Worm (Caenorhabditis elegans): Measurements from ENCODE around the gene C06E1.1.

The C06E1.1 gene

ce11 chrIII:8625125-8625524, 19.5 kb downstream of the C06E1.1 start:
- no peak for TF ChIP-seq Y95B8A.8 (GFP tag; IDR thresholded peaks at IDR 0.05)
- no peak for TF ChIP-seq attf-5 (GFP tag; optimal IDR thresholded peaks at IDR 0.05)
- no peak for TF ChIP-seq unc-130 (GFP tag; optimal IDR thresholded peaks at IDR 0.05)
- TF ChIP-seq bed-2 (GFP tag; IDR thresholded peaks at IDR 0.05) = no peak
- TF ChIP-seq snpc-1.1 (tag; optimal IDR thresholded peaks at IDR 0.05; ENCODE audit: insufficient read depth) = no peak
- TF ChIP-seq T07F8.4 (tag; optimal IDR thresholded peaks at IDR 0.05) = no peak
- no peak for TF ChIP-seq Y56A3A.18 (GFP tag; IDR thresholded peaks at IDR 0.05)
- no peak for TF ChIP-seq F52B5.7 (tag; optimal IDR thresholded peaks at IDR 0.05)
- no peak for TF ChIP-seq attf-3 (GFP tag; conservative IDR thresholded peaks at IDR 0.05)
- no peak for TF ChIP-seq dpff-1 (tag; optimal IDR thresholded peaks at IDR 0.05)
- TF ChIP-seq ztf-3 (GFP tag; optimal IDR thresholded peaks at IDR 0.05) = no peak
- no peak for TF ChIP-seq F57A8.1 (GFP tag; optimal IDR thresholded peaks at IDR 0.05)

- TF ChIP-seq lin-35 (GFP tag; optimal IDR thresholded peaks at IDR 0.05) (peak in 1 of 3 experiments; percentile 65), ZK185.1 (tag; optimal IDR thresholded peaks at IDR 0.05; ENCODE audit: poor library complexity, severe bottlenecking) (no peak), snpc-4 (GFP tag; optimal IDR thresholded peaks at IDR 0.05) (no peak), snpc-4 (tag; optimal IDR thresholded peaks at IDR 0.05) (no peak), B0035.1 (tag; optimal IDR thresholded peaks at IDR 0.05) (no peak), pha-4 (tag; optimal IDR thresholded peaks at IDR 0.05) (no peak), Y53F4B.3 (GFP tag; IDR thresholded peaks at IDR 0.05) (no peak), dox-1 (GFP tag; IDR thresholded peaks at IDR 0.05) (peak; percentile 74), C17E4.6 (GFP tag; IDR thresholded peaks at IDR 0.05) (no peak), tlf-1 (GFP tag; optimal IDR thresholded peaks at IDR 0.05) (no peak), efl-1 (GFP tag; optimal IDR thresholded peaks at IDR 0.05) (peak; percentile 89), snpc-3.4 (tag; optimal IDR thresholded peaks at IDR 0.05) (peak; percentile 63), ztf-25 (GFP tag; IDR thresholded peaks at IDR 0.05) (no peak), ekl-4 (GFP tag; IDR thresholded peaks at IDR 0.05) (0 out of 2 replicates have a peak, but pooled peaks have one; percentile 16), die-1 (tag; optimal IDR thresholded peaks at IDR 0.05) (no peak), ccch-3 (GFP tag; optimal IDR thresholded peaks at IDR 0.05) (no peak), ztf-3 (GFP tag; optimal IDR thresholded peaks at IDR 0.05) (no peak), unc-130 (GFP tag; optimal IDR thresholded peaks at IDR 0.05) (no peak), dpl-1 (GFP tag; optimal IDR thresholded peaks at IDR 0.05) (peak; percentile 60), nhr-80 (tag; optimal IDR thresholded peaks at IDR 0.05) (no peak), lin-40 (tag; optimal IDR thresholded peaks at IDR 0.05) (no peak), aptf-3 (GFP tag; IDR thresholded peaks at IDR 0.05) (no peak), ceh-91 (GFP tag; IDR thresholded peaks at IDR 0.05) (peak; percentile 74), madf-6 (GFP tag; IDR thresholded peaks at IDR 0.05) (peak; percentile 95), C06A6.2 (GFP tag; conservative IDR thresholded peaks at IDR 0.05) (no peak), D2030.7 (GFP tag; IDR thresholded peaks at IDR 0.05) (peak; percentile 76), nfya-1 (tag; optimal IDR thresholded peaks at IDR 0.05; ENCODE audit: borderline replicate concordance, insufficient read depth) (no peak), Y79H2A.3 (GFP tag; conservative IDR thresholded peaks at IDR 0.05) (peak; percentile 59; the same call in 1 of the 2 replicates), hmg-20 (GFP tag; IDR thresholded peaks at IDR 0.05) (no peak), xnd-1 (tag; optimal IDR thresholded peaks at IDR 0.05) (peak; percentile 70), rcor-1 (GFP tag; IDR thresholded peaks at IDR 0.05) (peak; percentile 16; the same call in 1 of the 2 replicates), ceh-40 (GFP tag; IDR thresholded peaks at IDR 0.05) (no peak), repo-1 (tag; optimal IDR thresholded peaks at IDR 0.05) (no peak), lin-54 (GFP tag; optimal IDR thresholded peaks at IDR 0.05) (peak; percentile 59), atf-7 (tag; optimal IDR thresholded peaks at IDR 0.05) (no peak), unc-62 (GFP tag; optimal IDR thresholded peaks at IDR 0.05) (no peak), F22D6.2 (tag; optimal IDR thresholded peaks at IDR 0.05) (no peak)
Observed at ce11 chrIII:8628405-8628982, 22.9 kb downstream of the C06E1.1 start, which contains the start of the genes polk-1 and gpr-1. Gene polk-1 (minus strand): TSS chrIII:8628590. Gene gpr-1 (plus strand): TSS chrIII:8628932.
